Worm (Caenorhabditis elegans): Measurements from ENCODE around the gene T13G4.7.
A peak's percentile ranks its signal among the peaks of the same experiment; 100 is the strongest.

The T13G4.7 gene

DNA sequence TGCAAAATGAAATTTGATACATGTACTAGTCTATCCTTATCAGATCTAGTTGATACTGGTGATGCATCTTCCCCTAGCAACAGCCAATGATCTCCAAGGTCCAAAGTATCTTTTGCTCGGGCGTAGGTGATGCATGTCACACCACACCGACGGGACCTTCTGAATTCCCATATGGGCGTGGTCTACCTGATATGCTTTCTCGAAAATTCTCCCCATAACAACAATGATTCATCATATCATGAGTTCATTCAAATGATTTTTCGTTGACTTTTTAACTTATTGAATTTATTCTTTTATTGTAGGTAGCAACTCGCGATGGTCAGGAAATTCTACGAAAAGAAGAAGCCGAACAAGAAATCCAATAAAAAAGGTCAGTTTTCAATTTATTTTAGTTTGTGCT is 3.2 kb upstream of the T13G4.7 start, which contains the start of gene C46H3.1:
TSS of gene C46H3.1 (plus strand) at position 301 of the 400 bp plus-strand sequence.
- TF ChIP-seq egl-27 (tag; optimal IDR thresholded peaks at IDR 0.05) (no peak), ztf-1 (GFP tag; conservative IDR thresholded peaks at IDR 0.05) (no peak), nhr-25 (tag; optimal IDR thresholded peaks at IDR 0.05) (no peak), lin-39 (tag; optimal IDR thresholded peaks at IDR 0.05) (no peak), nhr-6 (tag; optimal IDR thresholded peaks at IDR 0.05) (no peak), nhr-12 (tag; optimal IDR thresholded peaks at IDR 0.05) (no peak), nhr-237 (tag; optimal IDR thresholded peaks at IDR 0.05) (no peak), crh-2 (tag; optimal IDR thresholded peaks at IDR 0.05) (no peak), lin-11 (tag; optimal IDR thresholded peaks at IDR 0.05) (no peak), ceh-16 (tag; optimal IDR thresholded peaks at IDR 0.05) (no peak), sma-9 (GFP tag; optimal IDR thresholded peaks at IDR 0.05) (no peak), sma-9 (tag; optimal IDR thresholded peaks at IDR 0.05) (no peak), zag-1 (tag; optimal IDR thresholded peaks at IDR 0.05) (no peak), Y55F3AM.14 (GFP tag; optimal IDR thresholded peaks at IDR 0.05) (no peak), ama-1 (optimal IDR thresholded peaks at IDR 0.05) (no peak), unc-39 (tag; optimal IDR thresholded peaks at IDR 0.05) (no peak), peb-1 (tag; optimal IDR thresholded peaks at IDR 0.05) (no peak), dmd-4 (tag; optimal IDR thresholded peaks at IDR 0.05) (no peak)

DNA sequence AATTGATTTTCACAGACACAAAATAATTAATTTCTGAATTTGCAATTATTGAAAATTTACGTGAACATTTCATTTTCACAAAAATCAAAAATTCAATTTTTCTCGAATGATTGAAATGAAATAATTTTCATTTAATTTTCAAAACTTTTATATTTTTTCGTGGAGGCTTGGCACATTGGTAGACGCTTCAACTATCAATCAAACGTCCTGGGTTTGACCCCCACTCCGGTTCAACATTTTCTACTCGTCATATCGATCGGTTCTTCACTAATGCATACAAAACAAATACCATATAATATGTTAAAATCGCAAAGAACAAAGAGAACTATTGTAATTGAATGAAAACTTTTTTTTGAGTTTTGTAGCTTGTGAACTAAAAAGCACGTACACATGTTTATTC is 2.0 kb upstream of the T13G4.7 start:
- no peak for TF ChIP-seq lsy-2 (tag; optimal IDR thresholded peaks at IDR 0.05)
- no peak for TF ChIP-seq elt-3 (tag; optimal IDR thresholded peaks at IDR 0.05)
- no peak for TF ChIP-seq crh-2 (tag; optimal IDR thresholded peaks at IDR 0.05)
- no peak for TF ChIP-seq R02D3.7 (tag; optimal IDR thresholded peaks at IDR 0.05)
- no peak for TF ChIP-seq nhr-25 (tag; optimal IDR thresholded peaks at IDR 0.05)
- TF ChIP-seq ZK546.5 (tag; optimal IDR thresholded peaks at IDR 0.05) = no peak
- no peak for TF ChIP-seq skn-1 (tag; optimal IDR thresholded peaks at IDR 0.05)
- no peak for TF ChIP-seq fos-1 (tag; optimal IDR thresholded peaks at IDR 0.05)
- no peak for TF ChIP-seq ceh-82 (tag; optimal IDR thresholded peaks at IDR 0.05)
- no peak for TF ChIP-seq F13H6.1 (tag; optimal IDR thresholded peaks at IDR 0.05)
- TF ChIP-seq ztf-11 (tag; optimal IDR thresholded peaks at IDR 0.05) = no peak
- no peak for TF ChIP-seq unc-39 (tag; optimal IDR thresholded peaks at IDR 0.05)
- no peak for TF ChIP-seq nhr-21 (tag; optimal IDR thresholded peaks at IDR 0.05)
- no peak for TF ChIP-seq lin-11 (tag; optimal IDR thresholded peaks at IDR 0.05)
- TF ChIP-seq lin-13 (GFP tag; optimal IDR thresholded peaks at IDR 0.05) = no peak
- no peak for TF ChIP-seq ceh-16 (tag; optimal IDR thresholded peaks at IDR 0.05)
- no peak for TF ChIP-seq nhr-6 (tag; optimal IDR thresholded peaks at IDR 0.05)
- TF ChIP-seq mab-5 (tag; optimal IDR thresholded peaks at IDR 0.05) = no peak

- TF ChIP-seq mab-5 (tag; optimal IDR thresholded peaks at IDR 0.05) (no peak), ama-1 (optimal IDR thresholded peaks at IDR 0.05) (no peak), nhr-129 (tag; optimal IDR thresholded peaks at IDR 0.05) (no peak), mbf-1 (tag; optimal IDR thresholded peaks at IDR 0.05) (no peak), R02D3.7 (tag; optimal IDR thresholded peaks at IDR 0.05) (no peak), ztf-11 (tag; optimal IDR thresholded peaks at IDR 0.05) (no peak), C34F6.9 (tag; optimal IDR thresholded peaks at IDR 0.05) (no peak), nhr-77 (tag; optimal IDR thresholded peaks at IDR 0.05) (no peak), elt-1 (tag; optimal IDR thresholded peaks at IDR 0.05) (no peak), ztf-4 (tag; optimal IDR thresholded peaks at IDR 0.05) (no peak), nhr-25 (tag; optimal IDR thresholded peaks at IDR 0.05) (no peak), nhr-12 (tag; optimal IDR thresholded peaks at IDR 0.05) (no peak), lin-39 (tag; optimal IDR thresholded peaks at IDR 0.05) (no peak), elt-3 (tag; optimal IDR thresholded peaks at IDR 0.05) (no peak), nhr-23 (tag; optimal IDR thresholded peaks at IDR 0.05) (no peak), egl-27 (tag; optimal IDR thresholded peaks at IDR 0.05) (no peak), ceh-82 (tag; optimal IDR thresholded peaks at IDR 0.05) (no peak), nhr-21 (tag; optimal IDR thresholded peaks at IDR 0.05) (no peak), blmp-1 (tag; optimal IDR thresholded peaks at IDR 0.05; ENCODE audit: insufficient read depth) (no peak)
Observed at ce11 chrX:1202638-1203037, 3.3 kb downstream of the T13G4.7 start.

- TF ChIP-seq snpc-4 (tag; optimal IDR thresholded peaks at IDR 0.05) = peak; percentile 35
Observed at ce11 chrX:1195178-1195750, 10.7 kb downstream of the T13G4.7 start.
